Fruit fly (Drosophila melanogaster) whole organism, embryonic: ENCODE measurements around the gene Eig71Ec.

Source experiments
- CG11504 ChIP-seq: fragments of 200-800 bp; sonication (Bioruptor generic); optimal IDR thresholded peaks from 3 replicates; lab custom pipeline; 2019; ENCODE audit warnings: missing biosample characterization, mild to moderate bottlenecking, missing genetic modification characterization, moderate library complexity
- CG12942 ChIP-seq: fragments of 200-800 bp; sonication (Bioruptor generic); optimal IDR thresholded peaks from 3 replicates; lab custom pipeline; 2016; ENCODE audit warnings: missing biosample characterization, missing genetic modification characterization
- CG13424 ChIP-seq: fragments of 200-800 bp; sonication (Bioruptor generic); optimal IDR thresholded peaks from 2 replicates; lab custom pipeline; 2019; ENCODE audit warnings: missing biosample characterization, mild to moderate bottlenecking, missing genetic modification characterization, moderate library complexity
- CG14014 ChIP-seq: fragments of 200-800 bp; sonication (Bioruptor generic); IDR thresholded peaks from 2 replicates; pipeline ENCODE4 v1.3.6; 2022; ENCODE audit warnings: missing biosample characterization, missing genetic modification characterization
- CG15269 ChIP-seq: fragments of 200-800 bp; sonication (Bioruptor generic); optimal IDR thresholded peaks from 2 replicates; lab custom pipeline; 2018; ENCODE audit warnings: missing biosample characterization, mild to moderate bottlenecking, missing genetic modification characterization, moderate library complexity
- CG1603 ChIP-seq: fragments of 200-800 bp; sonication (Bioruptor generic); optimal IDR thresholded peaks from 2 replicates; lab custom pipeline; 2019; ENCODE audit warnings: missing biosample characterization, mild to moderate bottlenecking, missing genetic modification characterization, moderate library complexity
- CG17568 ChIP-seq: fragments of 200-800 bp; sonication (Bioruptor generic); optimal IDR thresholded peaks from 2 replicates; lab custom pipeline; 2018; ENCODE audit warnings: missing biosample characterization, mild to moderate bottlenecking, missing genetic modification characterization, moderate library complexity
- CG18011 ChIP-seq: fragments of 200-800 bp; sonication (Bioruptor generic); optimal IDR thresholded peaks from 2 replicates; lab custom pipeline; 2017; ENCODE audit warnings: missing biosample characterization, missing genetic modification characterization, mild to moderate bottlenecking, moderate library complexity, missing genotype
- CG18764 ChIP-seq: fragments of 200-800 bp; sonication (Bioruptor generic); optimal IDR thresholded peaks from 3 replicates; lab custom pipeline; 2016; ENCODE audit warnings: missing biosample characterization, missing genetic modification characterization
- CG33557 ChIP-seq: fragments of 200-800 bp; sonication (Bioruptor generic); optimal IDR thresholded peaks from 2 replicates; lab custom pipeline; 2019; ENCODE audit warnings: missing biosample characterization, mild to moderate bottlenecking, missing genetic modification characterization, moderate library complexity
- CG4282 ChIP-seq: fragments of 200-800 bp; sonication (Bioruptor generic); optimal IDR thresholded peaks from 2 replicates; lab custom pipeline; 2016; ENCODE audit warnings: missing biosample characterization, missing genetic modification characterization
- CG43689 ChIP-seq: fragments of 200-800 bp; sonication (Bioruptor generic); IDR thresholded peaks from 2 replicates; pipeline ENCODE4 v1.3.6; 2022; ENCODE audit warnings: missing biosample characterization, missing genetic modification characterization
- CG4820 ChIP-seq: fragments of 200-800 bp; sonication (Bioruptor generic); optimal IDR thresholded peaks from 3 replicates; lab custom pipeline; 2016; ENCODE audit warnings: missing biosample characterization, missing genetic modification characterization
- CG6272 ChIP-seq: fragments of 200-800 bp; sonication (Bioruptor generic); IDR thresholded peaks from 2 replicates; pipeline ENCODE4 v1.3.6; 2022; ENCODE audit warnings: missing biosample characterization, missing genetic modification characterization
- CG6854 ChIP-seq: fragments of 200-800 bp; sonication (Bioruptor generic); optimal IDR thresholded peaks from 3 replicates; lab custom pipeline; 2017; ENCODE audit warnings: missing biosample characterization, mild to moderate bottlenecking, missing genetic modification characterization
- CG8089 ChIP-seq: fragments of 200-800 bp; sonication (Bioruptor generic); optimal IDR thresholded peaks from 3 replicates; lab custom pipeline; 2016; ENCODE audit warnings: missing biosample characterization, missing genetic modification characterization
- CG8765 ChIP-seq: fragments of 200-800 bp; sonication (Bioruptor generic); IDR thresholded peaks from 2 replicates; pipeline ENCODE4 v1.3.6; 2022; ENCODE audit warnings: missing biosample characterization, missing genetic modification characterization
- CG8924 ChIP-seq: fragments of 200-800 bp; optimal IDR thresholded peaks from 3 replicates; lab custom pipeline; 2019; ENCODE audit warnings: missing biosample characterization, mild to moderate bottlenecking, missing genetic modification characterization, moderate library complexity
- CG9727 ChIP-seq: fragments of 200-800 bp; sonication (Bioruptor generic); optimal IDR thresholded peaks from 3 replicates; lab custom pipeline; 2017; ENCODE audit warnings: missing biosample characterization, mild to moderate bottlenecking, missing genetic modification characterization
- CG9817 ChIP-seq: fragments of 200-800 bp; sonication (Bioruptor generic); optimal IDR thresholded peaks from 2 replicates; lab custom pipeline; 2018; ENCODE audit warnings: missing biosample characterization, mild to moderate bottlenecking, missing genetic modification characterization, moderate library complexity
- Fer3 ChIP-seq: fragments of 200-800 bp; sonication (Bioruptor generic); optimal IDR thresholded peaks from 2 replicates; lab custom pipeline; 2018; ENCODE audit warnings: missing biosample characterization, mild to moderate bottlenecking, missing genetic modification characterization, moderate library complexity
- Hr3 ChIP-seq: fragments of 200-800 bp; sonication (Bioruptor generic); optimal IDR thresholded peaks from 3 replicates; lab custom pipeline; 2016; ENCODE audit warnings: missing biosample characterization, missing genetic modification characterization
- Mad ChIP-seq: fragments of 200-800 bp; sonication (Bioruptor generic); optimal IDR thresholded peaks from 2 replicates; lab custom pipeline; 2016; ENCODE audit warnings: missing biosample characterization, missing genetic modification characterization
- NC2β ChIP-seq: fragments of 200-800 bp; sonication (Bioruptor generic); optimal IDR thresholded peaks from 2 replicates; lab custom pipeline; 2016; ENCODE audit warnings: missing biosample characterization, missing genetic modification characterization
- NK7.1 ChIP-seq: fragments of 200-800 bp; sonication (Bioruptor generic); optimal IDR thresholded peaks from 3 replicates; lab custom pipeline; 2016; ENCODE audit warnings: missing biosample characterization, missing genetic modification characterization
- Nf-YA ChIP-seq: fragments of 200-800 bp; sonication (Bioruptor generic); IDR thresholded peaks from 2 replicates; pipeline ENCODE4 v1.3.6; 2022; ENCODE audit warnings: missing biosample characterization, missing genetic modification characterization
- Ravus ChIP-seq: fragments of 200-800 bp; sonication (Bioruptor generic); IDR thresholded peaks from 2 replicates; pipeline ENCODE4 v1.3.6; 2022; ENCODE audit warnings: missing biosample characterization, missing genetic modification characterization
- Scr ChIP-seq: fragments of 200-800 bp; sonication (Bioruptor generic); IDR thresholded peaks from 2 replicates; pipeline ENCODE4 v1.3.6; 2022; ENCODE audit warnings: missing biosample characterization, missing genetic modification characterization; ENCODE audit not compliant: partially characterized antibody
- Trl ChIP-seq, 3 experiments: fragments of >200 bp in 2 of 3; fragments of 200-800 bp in 1 of 3; sonication (Bioruptor generic) in 1 of 3; optimal IDR thresholded peaks; 2 replicates in 1 of 3; 3 replicates in 2 of 3; lab custom pipeline; 2016 to 2017; ENCODE audit warnings: missing biosample characterization in 1 of 3, missing genetic modification characterization in 1 of 3
- ase ChIP-seq: fragments of 200-800 bp; sonication (Bioruptor generic); IDR thresholded peaks from 3 replicates; pipeline ENCODE4 v1.3.6; 2022; ENCODE audit warnings: missing biosample characterization, missing genetic modification characterization
- br ChIP-seq: fragments of >200 bp; optimal IDR thresholded peaks from 2 replicates; lab custom pipeline; 2017
- chif ChIP-seq, 2 experiments: fragments of 200-800 bp; sonication (Bioruptor generic); optimal IDR thresholded peaks; 3 replicates each; lab custom pipeline; 2016; ENCODE audit warnings: missing biosample characterization in 2 of 2, missing genetic modification characterization in 2 of 2
- exex ChIP-seq: fragments of 200-800 bp; sonication (Bioruptor generic); optimal IDR thresholded peaks from 4 replicates; lab custom pipeline; 2018; ENCODE audit warnings: missing biosample characterization, mild to moderate bottlenecking, missing genetic modification characterization, moderate library complexity
- eyg ChIP-seq: fragments of 200-800 bp; sonication (Bioruptor generic); optimal IDR thresholded peaks from 3 replicates; lab custom pipeline; 2016; ENCODE audit warnings: missing biosample characterization, missing genetic modification characterization
- gce ChIP-seq: fragments of 200-800 bp; sonication (Bioruptor generic); IDR thresholded peaks from 3 replicates; pipeline ENCODE4 v1.3.6; 2022; ENCODE audit warnings: missing biosample characterization, missing genetic modification characterization
- grau ChIP-seq: fragments of 200-800 bp; optimal IDR thresholded peaks from 3 replicates; lab custom pipeline; 2019; ENCODE audit warnings: missing biosample characterization, mild to moderate bottlenecking, missing genetic modification characterization, moderate library complexity
- gsb-n ChIP-seq: fragments of 200-800 bp; sonication (Bioruptor generic); optimal IDR thresholded peaks from 3 replicates; lab custom pipeline; 2018; ENCODE audit warnings: missing biosample characterization, mild to moderate bottlenecking, missing genetic modification characterization
- ind ChIP-seq: fragments of 200-800 bp; sonication (Bioruptor generic); optimal IDR thresholded peaks from 3 replicates; lab custom pipeline; 2016; ENCODE audit warnings: missing biosample characterization, missing genetic modification characterization
- klu ChIP-seq: fragments of 200-800 bp; sonication (Bioruptor generic); IDR thresholded peaks from 2 replicates; pipeline ENCODE4 v1.3.6; 2022; ENCODE audit warnings: missing biosample characterization, missing genetic modification characterization
- kni ChIP-seq: fragments of 200-800 bp; sonication (Bioruptor generic); optimal IDR thresholded peaks from 3 replicates; lab custom pipeline; 2017; ENCODE audit warnings: mild to moderate bottlenecking, missing biosample characterization, missing genetic modification reagents, missing genetic modification characterization
- lola ChIP-seq, 3 experiments: fragments of >200 bp in 2 of 3; fragments of 200-800 bp in 1 of 3; sonication (Bioruptor generic) in 1 of 3; optimal IDR thresholded peaks; 2 replicates each; lab custom pipeline; 2017 to 2019; ENCODE audit warnings: missing biosample characterization in 3 of 3, missing genetic modification characterization in 3 of 3, mild to moderate bottlenecking in 1 of 3, moderate library complexity in 1 of 3
- phol ChIP-seq: fragments of 200-800 bp; sonication (Bioruptor generic); optimal IDR thresholded peaks from 3 replicates; lab custom pipeline; 2018; ENCODE audit warnings: missing biosample characterization, mild to moderate bottlenecking, missing genetic modification characterization, moderate library complexity
- pros ChIP-seq: fragments of 200-800 bp; sonication (Bioruptor generic); optimal IDR thresholded peaks from 3 replicates; lab custom pipeline; 2019; ENCODE audit warnings: missing biosample characterization, mild to moderate bottlenecking, missing genetic modification characterization, moderate library complexity
- ranshi ChIP-seq: fragments of 200-800 bp; sonication (Bioruptor generic); IDR thresholded peaks from 2 replicates; pipeline ENCODE4 v1.3.6; 2022; ENCODE audit warnings: missing biosample characterization, missing genetic modification characterization
- slp2 ChIP-seq: fragments of 200-800 bp; sonication (Bioruptor generic); optimal IDR thresholded peaks from 2 replicates; lab custom pipeline; 2016; ENCODE audit warnings: missing biosample characterization, missing genetic modification characterization
- sna ChIP-seq: fragments of 200-800 bp; sonication (Bioruptor generic); IDR thresholded peaks from 2 replicates; pipeline ENCODE4 v1.3.6; 2022; ENCODE audit warnings: missing biosample characterization, missing genetic modification characterization; ENCODE audit not compliant: partially characterized antibody
- sob ChIP-seq: fragments of 200-800 bp; sonication (Bioruptor generic); IDR thresholded peaks from 2 replicates; pipeline ENCODE4 v1.3.6; 2022; ENCODE audit warnings: missing biosample characterization, missing genetic modification characterization
- wor ChIP-seq: fragments of 200-800 bp; sonication (Bioruptor generic); IDR thresholded peaks from 2 replicates; pipeline ENCODE4 v1.3.6; 2022; ENCODE audit warnings: missing biosample characterization, missing genetic modification characterization

Gene Eig71Ec

DNA sequence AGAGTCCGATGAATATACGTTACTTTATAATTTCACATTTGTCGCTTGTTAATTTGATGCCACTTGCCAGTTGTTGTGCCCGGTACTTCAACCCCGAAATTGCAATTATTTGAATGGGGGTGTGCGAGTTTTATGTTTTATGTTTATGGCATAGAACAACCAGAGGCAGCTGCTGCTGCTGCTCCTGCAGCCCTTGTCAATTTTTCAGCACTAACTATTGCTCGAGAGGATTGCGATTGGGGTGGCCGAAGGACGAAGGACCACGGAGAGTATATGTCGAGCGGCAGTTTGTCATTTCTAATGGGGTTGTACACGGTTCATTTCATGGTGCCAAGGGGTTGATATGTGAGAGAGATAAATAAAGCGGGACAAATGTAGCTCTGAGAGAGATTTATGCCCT, 28.0 kb downstream of the Eig71Ec start (continued):
- TF ChIP-seq kni, result peak; percentile 18
- no peak for TF ChIP-seq CG18764 (GFP tag; lab: Kevin White, UChicago)
- no peak for TF ChIP-seq CG13424 (tag; lab: Kevin White, UChicago)
- TF ChIP-seq klu (GFP tag; lab: Robert Waterston, UW), result no peak
- TF ChIP-seq Trl (optimal IDR thresholded peaks at IDR 0.05; lab: Kevin White, UChicago), result peak in 1 of 2 experiments; percentile 19
- no peak for TF ChIP-seq Trl (GFP tag; optimal IDR thresholded peaks at IDR 0.05; lab: Kevin White, UChicago)
- TF ChIP-seq CG8924 (tag; lab: Kevin White, UChicago), result peak; percentile 35
- peak; percentile 50; the same call in 1 of the 3 replicates for TF ChIP-seq ase (GFP tag; lab: Robert Waterston, UW)
- peak; percentile 72 for TF ChIP-seq pros (GFP tag; lab: Kevin White, UChicago)

- TF ChIP-seq exex (tag; lab: Kevin White, UChicago) (no peak), CG1603 (tag; lab: Kevin White, UChicago) (peak; percentile 83), phol (tag; lab: Kevin White, UChicago) (peak; percentile 57), grau (peak; percentile 55), CG43689 (GFP tag; lab: Robert Waterston, UW) (no peak), CG8765 (GFP tag; lab: Robert Waterston, UW) (no peak), ranshi (GFP tag; lab: Robert Waterston, UW) (peak; percentile 82), Fer3 (tag; lab: Kevin White, UChicago) (peak; percentile 67), CG9817 (tag; lab: Kevin White, UChicago) (peak; percentile 75), NC2β (GFP tag; lab: Kevin White, UChicago) (peak; percentile 86), CG18011 (GFP tag; lab: Kevin White, UChicago) (peak; percentile 56), Hr3 (peak; percentile 55), chif (GFP tag; optimal IDR thresholded peaks at IDR 0.05; lab: Kevin White, UChicago) (peak; percentile 72 to 87), sob (GFP tag; lab: Robert Waterston, UW) (peak; percentile 96), Ravus (GFP tag; lab: Robert Waterston, UW) (no peak), CG8089 (peak; percentile 76), slp2 (GFP tag; lab: Kevin White, UChicago) (peak; percentile 74), ind (GFP tag; lab: Kevin White, UChicago) (peak; percentile 88), CG12942 (peak; percentile 86), gce (0 out of 3 replicates have a peak, but pooled peaks have one; percentile 53), Nf-YA (0 out of 2 replicates have a peak, but pooled peaks have one; percentile 6), wor (GFP tag; lab: Robert Waterston, UW) (no peak), CG4282 (GFP tag; lab: Kevin White, UChicago) (peak; percentile 86), Mad (GFP tag; lab: Kevin White, UChicago) (peak; percentile 77), CG15269 (tag; lab: Kevin White, UChicago) (peak; percentile 47), CG6272 (GFP tag; lab: Robert Waterston, UW) (peak; percentile 54; the same call in 1 of the 2 replicates), CG6854 (GFP tag; lab: Kevin White, UChicago) (peak; percentile 7), lola (GFP tag; optimal IDR thresholded peaks at IDR 0.05; lab: Kevin White, UChicago) (peak in 1 of 3 experiments; percentile 30), sna (GFP tag; lab: Robert Waterston, UW) (peak; percentile 14; the same call in 1 of the 2 replicates), CG9727 (GFP tag; lab: Kevin White, UChicago) (peak; percentile 10), CG14014 (peak; percentile 69), gsb-n (tag; lab: Kevin White, UChicago) (peak; percentile 96), CG33557 (peak; percentile 44), CG11504 (tag; lab: Kevin White, UChicago) (peak; percentile 60), CG4820 (GFP tag; lab: Kevin White, UChicago) (peak; percentile 77), br (no peak), NK7.1 (peak; percentile 80), eyg (GFP tag; lab: Kevin White, UChicago) (peak; percentile 80), Scr (GFP tag; lab: Robert Waterston, UW) (peak; percentile 48), CG17568 (GFP tag; lab: Kevin White, UChicago) (peak; percentile 7)
Observed at dm6 chr3L:15619626-15620247, 32.3 kb downstream of the Eig71Ec start, which contains the start of gene Phs. Gene Phs (plus strand): TSS chr3L:15619901.
